Fruit fly (Drosophila melanogaster) whole organism, pupa: Measurements from ENCODE around the gene B52.

Experiments
- CG10348 ChIP-seq: fragments of 200-800 bp; sonication (Bioruptor generic); IDR thresholded peaks from 2 replicates; pipeline ENCODE4 v1.3.6; 2022; ENCODE audit warnings: missing biosample characterization, missing genetic modification characterization
- CG13204 ChIP-seq: fragments of 200-800 bp; sonication (Bioruptor generic); optimal IDR thresholded peaks from 2 replicates; lab custom pipeline; 2018; ENCODE audit warnings: missing biosample characterization, mild to moderate bottlenecking, missing genetic modification characterization, moderate library complexity
- CG15710 ChIP-seq: fragments of 200-800 bp; sonication (Bioruptor generic); optimal IDR thresholded peaks from 2 replicates; lab custom pipeline; 2018; ENCODE audit warnings: missing biosample characterization, mild to moderate bottlenecking, missing genetic modification characterization, moderate library complexity
- CG8301 ChIP-seq: fragments of 200-800 bp; sonication (Bioruptor generic); optimal IDR thresholded peaks from 2 replicates; lab custom pipeline; 2018; ENCODE audit warnings: missing biosample characterization, mild to moderate bottlenecking, missing genetic modification characterization
- EcR ChIP-seq: fragments of 200-800 bp; sonication (Bioruptor generic); optimal IDR thresholded peaks from 3 replicates; lab custom pipeline; 2019; ENCODE audit warnings: missing biosample characterization, missing genetic modification characterization, mild to moderate bottlenecking, moderate library complexity, missing genetic modification reagents
- gl ChIP-seq: fragments of 200-800 bp; sonication (Bioruptor generic); optimal IDR thresholded peaks from 2 replicates; lab custom pipeline; 2018; ENCODE audit warnings: missing biosample characterization, mild to moderate bottlenecking, missing genetic modification characterization
- rn ChIP-seq: fragments of 200-800 bp; sonication (Bioruptor generic); IDR thresholded peaks from 2 replicates; pipeline ENCODE4 v1.3.6; 2022; ENCODE audit warnings: missing biosample characterization, missing genetic modification characterization

- no peak for TF ChIP-seq CG8301 (tag; lab: Kevin White, UChicago)
- no peak for TF ChIP-seq rn
- peak; percentile 16 for TF ChIP-seq gl
- TF ChIP-seq CG15710 (tag; lab: Kevin White, UChicago) = no peak
- no peak for TF ChIP-seq CG10348 (GFP tag; lab: Robert Waterston, UW)
- TF ChIP-seq EcR = no peak
- TF ChIP-seq CG13204 (GFP tag; lab: Kevin White, UChicago) = no peak
Observed at dm6 chr3R:13713984-13714532, 52.9 kb downstream of the B52 start.
